Worm (Caenorhabditis elegans): ENCODE data around the gene R13H4.7.

DNA sequence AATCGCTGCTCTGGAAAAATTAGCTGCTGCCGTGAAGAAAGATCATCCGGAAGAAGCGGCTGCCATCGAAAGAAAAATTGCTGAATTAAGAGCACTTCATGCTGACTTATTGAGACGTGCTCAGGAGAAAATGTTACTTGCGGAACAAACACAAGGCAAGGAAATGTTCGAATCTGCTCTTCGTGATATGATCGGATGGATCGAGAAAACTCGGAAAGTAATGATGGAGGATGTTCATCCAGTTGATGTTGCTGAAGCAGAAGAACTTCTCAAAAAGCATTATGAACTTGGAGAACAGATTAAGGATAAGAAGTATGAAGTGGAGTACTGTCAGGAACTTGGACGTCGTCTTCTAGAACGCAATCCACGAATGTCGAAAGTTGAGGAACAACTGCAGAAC is 37.9 kb upstream of the R13H4.7 start:
- TF ChIP-seq snpc-1.1 (tag; optimal IDR thresholded peaks at IDR 0.05; ENCODE audit: insufficient read depth), result no peak
- TF ChIP-seq nfya-2 (GFP tag; IDR thresholded peaks at IDR 0.05), result no peak
- no peak for TF ChIP-seq unc-130 (GFP tag; optimal IDR thresholded peaks at IDR 0.05)
- no peak for TF ChIP-seq tbx-9 (tag; optimal IDR thresholded peaks at IDR 0.05; ENCODE audit: borderline replicate concordance)
- TF ChIP-seq F22D6.2 (tag; optimal IDR thresholded peaks at IDR 0.05), result no peak
- no peak for TF ChIP-seq athp-1 (tag; optimal IDR thresholded peaks at IDR 0.05)
- TF ChIP-seq F10E7.11 (tag; optimal IDR thresholded peaks at IDR 0.05), result no peak

Measured in whole organism, young adult.